Worm (Caenorhabditis elegans) whole organism, early embryonic: ENCODE results near the gene ttr-59.

Experiments
- B0310.2 ChIP-seq: sonication (generic microtip); optimal IDR thresholded peaks from 2 replicates; lab custom pipeline; 2016; ENCODE audit warnings: mild to moderate bottlenecking, missing genetic modification characterization, missing compliant biosample characterization
- F13C5.2 ChIP-seq: sonication (generic microtip); optimal IDR thresholded peaks from 2 replicates; lab custom pipeline; 2017; ENCODE audit warnings: mild to moderate bottlenecking, missing genetic modification characterization, inconsistent platforms, missing compliant biosample characterization
- aly-1 ChIP-seq: sonication (generic microtip); optimal IDR thresholded peaks from 2 replicates; lab custom pipeline; 2016; ENCODE audit warnings: missing genetic modification characterization, missing compliant biosample characterization
- ama-1 ChIP-seq: fragments of 150-350 bp; optimal IDR thresholded peaks from 2 replicates; lab custom pipeline; 2014
- ceh-13 ChIP-seq: fragments of 200-800 bp; sonication (Bioruptor generic); optimal IDR thresholded peaks from 2 replicates; lab custom pipeline; 2018; ENCODE audit warnings: mild to moderate bottlenecking, missing genetic modification characterization, missing compliant biosample characterization
- ceh-36 ChIP-seq: sonication (generic microtip); optimal IDR thresholded peaks from 2 replicates; lab custom pipeline; 2016; ENCODE audit warnings: missing genetic modification characterization, inconsistent platforms, missing compliant biosample characterization
- ets-7 ChIP-seq: sonication (generic microtip); optimal IDR thresholded peaks from 2 replicates; lab custom pipeline; 2016; ENCODE audit warnings: missing genotype, missing genetic modification characterization, missing compliant biosample characterization
- flt-1 ChIP-seq: fragments of 200-800 bp; sonication (Bioruptor generic); IDR thresholded peaks from 2 replicates; pipeline ENCODE4 v1.3.6; 2022; ENCODE audit warnings: missing genetic modification characterization, missing compliant biosample characterization
- hmbx-1 ChIP-seq: sonication (generic microtip); optimal IDR thresholded peaks from 2 replicates; lab custom pipeline; 2016; ENCODE audit warnings: mild to moderate bottlenecking, missing genetic modification characterization, missing compliant biosample characterization
- hmg-4 ChIP-seq: fragments of 200-800 bp; sonication (Bioruptor generic); optimal IDR thresholded peaks from 2 replicates; lab custom pipeline; 2018; ENCODE audit warnings: mild to moderate bottlenecking, missing genetic modification characterization, missing compliant biosample characterization
- hnd-1 ChIP-seq: sonication (generic microtip); optimal IDR thresholded peaks from 2 replicates; lab custom pipeline; 2016; ENCODE audit warnings: missing genetic modification characterization, missing compliant biosample characterization
- pes-1 ChIP-seq: fragments of 200-800 bp; sonication (Bioruptor generic); IDR thresholded peaks from 2 replicates; pipeline ENCODE4 v1.3.6; 2022; ENCODE audit warnings: missing genetic modification reagents, missing genetic modification characterization, missing compliant biosample characterization
- scrt-1 ChIP-seq: fragments of 200-800 bp; sonication (Bioruptor generic); IDR thresholded peaks from 2 replicates; pipeline ENCODE4 v1.3.6; 2022; ENCODE audit warnings: missing genetic modification characterization, missing compliant biosample characterization
- sea-1 ChIP-seq: fragments of 200-800 bp; sonication (Bioruptor generic); conservative IDR thresholded peaks from 2 replicates; pipeline ENCODE4 v1.3.6; 2022; ENCODE audit warnings: missing genetic modification characterization, missing compliant biosample characterization
- tbx-11 ChIP-seq: fragments of 200-800 bp; sonication (Bioruptor generic); IDR thresholded peaks from 2 replicates; pipeline ENCODE4 v1.3.6; 2022; ENCODE audit warnings: missing genetic modification characterization, missing compliant biosample characterization
- tbx-37 ChIP-seq: fragments of 200-800 bp; sonication (Bioruptor generic); conservative IDR thresholded peaks from 2 replicates; pipeline ENCODE4 v1.3.6; 2022; ENCODE audit warnings: missing genetic modification reagents, missing genetic modification characterization, missing compliant biosample characterization
- tra-4 ChIP-seq: sonication (generic microtip); optimal IDR thresholded peaks from 2 replicates; lab custom pipeline; 2017; ENCODE audit warnings: missing genetic modification characterization, missing compliant biosample characterization

Gene ttr-59

ce11 chrX:7322323-7322722, 7.3 kb upstream of the ttr-59 start, which contains the start of gene T08A9.13:
TSS of gene T08A9.13 (minus strand) at chrX:7322423.
- TF ChIP-seq aly-1 (tag; lab: Kevin White, UChicago) (no peak), hmbx-1 (tag; lab: Kevin White, UChicago) (no peak), scrt-1 (no peak), hnd-1 (tag; lab: Kevin White, UChicago) (no peak), ceh-36 (no peak), hmg-4 (GFP tag; lab: Kevin White, UChicago) (no peak), flt-1 (GFP tag; lab: Robert Waterston, UW) (no peak), tra-4 (tag; lab: Kevin White, UChicago) (no peak), tbx-37 (GFP tag; lab: Robert Waterston, UW) (no peak), F13C5.2 (tag; lab: Kevin White, UChicago) (no peak), tbx-11 (GFP tag; lab: Robert Waterston, UW) (no peak), sea-1 (no peak), ets-7 (tag; lab: Kevin White, UChicago) (no peak), ama-1 (no peak), B0310.2 (tag; lab: Kevin White, UChicago) (no peak), pes-1 (GFP tag; lab: Robert Waterston, UW) (no peak), ceh-13 (GFP tag; lab: Kevin White, UChicago) (no peak)

- no peak for TF ChIP-seq tra-4 (tag; lab: Kevin White, UChicago)
- TF ChIP-seq flt-1 (GFP tag; lab: Robert Waterston, UW) = 0 out of 2 replicates have a peak, but pooled peaks have one; percentile 11
- 0 out of 2 replicates have a peak, but pooled peaks have one; percentile 32 for TF ChIP-seq tbx-11 (GFP tag; lab: Robert Waterston, UW)
- TF ChIP-seq pes-1 (GFP tag; lab: Robert Waterston, UW) = no peak
Measured at ce11 chrX:7323604-7324003, 6.0 kb upstream of the ttr-59 start.

ce11 chrX:7326967-7327651, 2.5 kb upstream of the ttr-59 start, which contains the start of gene sng-1:
TSS of gene sng-1 (plus strand) at chrX:7327601.
- TF ChIP-seq aly-1 (tag; lab: Kevin White, UChicago) (no peak), ceh-36 (no peak), tbx-11 (GFP tag; lab: Robert Waterston, UW) (no peak), hmg-4 (GFP tag; lab: Kevin White, UChicago) (no peak), sea-1 (no peak), ama-1 (no peak), hmbx-1 (tag; lab: Kevin White, UChicago) (no peak), hnd-1 (tag; lab: Kevin White, UChicago) (no peak)

- no peak for TF ChIP-seq hmbx-1 (tag; lab: Kevin White, UChicago)
- TF ChIP-seq ceh-36 = no peak
- TF ChIP-seq ceh-13 (GFP tag; lab: Kevin White, UChicago) = no peak
- TF ChIP-seq pes-1 (GFP tag; lab: Robert Waterston, UW) = no peak
- no peak for TF ChIP-seq hnd-1 (tag; lab: Kevin White, UChicago)
- TF ChIP-seq scrt-1 = no peak
- no peak for TF ChIP-seq flt-1 (GFP tag; lab: Robert Waterston, UW)
- TF ChIP-seq aly-1 (tag; lab: Kevin White, UChicago) = no peak
Measured at ce11 chrX:7328065-7328564, 1.5 kb upstream of the ttr-59 start.

- TF ChIP-seq ets-7 (tag; lab: Kevin White, UChicago) = no peak
- TF ChIP-seq ama-1 = no peak
- no peak for TF ChIP-seq flt-1 (GFP tag; lab: Robert Waterston, UW)
- TF ChIP-seq hnd-1 (tag; lab: Kevin White, UChicago) = no peak
- no peak for TF ChIP-seq pes-1 (GFP tag; lab: Robert Waterston, UW)
- no peak for TF ChIP-seq ceh-36
- TF ChIP-seq ceh-13 (GFP tag; lab: Kevin White, UChicago) = no peak
- no peak for TF ChIP-seq hmbx-1 (tag; lab: Kevin White, UChicago)
- TF ChIP-seq tbx-11 (GFP tag; lab: Robert Waterston, UW) = no peak
- no peak for TF ChIP-seq tra-4 (tag; lab: Kevin White, UChicago)
- no peak for TF ChIP-seq tbx-37 (GFP tag; lab: Robert Waterston, UW)
- no peak for TF ChIP-seq scrt-1
- no peak for TF ChIP-seq aly-1 (tag; lab: Kevin White, UChicago)
- TF ChIP-seq sea-1 = no peak
- no peak for TF ChIP-seq F13C5.2 (tag; lab: Kevin White, UChicago)
- no peak for TF ChIP-seq hmg-4 (GFP tag; lab: Kevin White, UChicago)
- no peak for TF ChIP-seq B0310.2 (tag; lab: Kevin White, UChicago)
Measured at ce11 chrX:7330685-7331196, 1.1 kb downstream of the ttr-59 start, which contains the start of gene ttr-30. TSS of gene ttr-30 (plus strand) at chrX:7330949.

- TF ChIP-seq ets-7 (tag; lab: Kevin White, UChicago) (no peak), ama-1 (no peak), hmg-4 (GFP tag; lab: Kevin White, UChicago) (peak; percentile 78), hmbx-1 (tag; lab: Kevin White, UChicago) (no peak), aly-1 (tag; lab: Kevin White, UChicago) (no peak), B0310.2 (tag; lab: Kevin White, UChicago) (no peak), tra-4 (tag; lab: Kevin White, UChicago) (no peak), flt-1 (GFP tag; lab: Robert Waterston, UW) (no peak), sea-1 (no peak), tbx-37 (GFP tag; lab: Robert Waterston, UW) (no peak), ceh-13 (GFP tag; lab: Kevin White, UChicago) (no peak), F13C5.2 (tag; lab: Kevin White, UChicago) (peak; percentile 42), hnd-1 (tag; lab: Kevin White, UChicago) (no peak), scrt-1 (no peak), ceh-36 (no peak), tbx-11 (GFP tag; lab: Robert Waterston, UW) (no peak)
Measured at ce11 chrX:7334302-7334724, 4.7 kb downstream of the ttr-59 start, which contains the start of gene epg-7. TSS of gene epg-7 (plus strand) at chrX:7334714.
